Fruit fly (Drosophila melanogaster) whole organism, pupa: Measurements from ENCODE around the gene eIF3a.

ENCODE experiments used
- CG10348 ChIP-seq: fragments of 200-800 bp; sonication (Bioruptor generic); IDR thresholded peaks from 2 replicates; pipeline ENCODE4 v1.3.6; 2022; ENCODE audit warnings: missing biosample characterization, missing genetic modification characterization
- CG12605 ChIP-seq: fragments of 200-800 bp; sonication (Bioruptor generic); IDR thresholded peaks from 2 replicates; pipeline ENCODE4 v1.3.6; 2022; ENCODE audit warnings: missing biosample characterization, missing genetic modification characterization
- CG13204 ChIP-seq: fragments of 200-800 bp; sonication (Bioruptor generic); optimal IDR thresholded peaks from 2 replicates; lab custom pipeline; 2018; ENCODE audit warnings: missing biosample characterization, mild to moderate bottlenecking, missing genetic modification characterization, moderate library complexity
- CG14655 ChIP-seq: fragments of 200-800 bp; sonication (Bioruptor generic); optimal IDR thresholded peaks from 3 replicates; lab custom pipeline; 2017; ENCODE audit warnings: mild to moderate bottlenecking, missing biosample characterization, missing genetic modification reagents, missing genetic modification characterization
- CG15710 ChIP-seq: fragments of 200-800 bp; sonication (Bioruptor generic); optimal IDR thresholded peaks from 2 replicates; lab custom pipeline; 2018; ENCODE audit warnings: missing biosample characterization, mild to moderate bottlenecking, missing genetic modification characterization, moderate library complexity
- CG17806 ChIP-seq: fragments of 200-800 bp; sonication (Bioruptor generic); optimal IDR thresholded peaks from 2 replicates; lab custom pipeline; 2018; ENCODE audit warnings: missing biosample characterization, mild to moderate bottlenecking, missing genetic modification characterization, moderate library complexity
- CG32121 ChIP-seq: fragments of 200-800 bp; sonication (Bioruptor generic); IDR thresholded peaks from 2 replicates; pipeline ENCODE4 v1.3.6; 2022; ENCODE audit warnings: missing biosample characterization, missing genetic modification characterization
- CG34367 ChIP-seq: fragments of 200-800 bp; sonication (Bioruptor generic); optimal IDR thresholded peaks from 2 replicates; lab custom pipeline; 2018; ENCODE audit warnings: missing biosample characterization, mild to moderate bottlenecking, missing genetic modification characterization
- CG4496 ChIP-seq: fragments of 200-800 bp; sonication (Bioruptor generic); IDR thresholded peaks from 3 replicates; pipeline ENCODE4 v1.3.6; 2022; ENCODE audit warnings: missing biosample characterization, missing genetic modification characterization
- CG8159 ChIP-seq: fragments of 200-800 bp; sonication (Bioruptor generic); optimal IDR thresholded peaks from 3 replicates; lab custom pipeline; 2018; ENCODE audit warnings: missing biosample characterization, mild to moderate bottlenecking, missing genetic modification characterization, moderate library complexity
- CG8301 ChIP-seq: fragments of 200-800 bp; sonication (Bioruptor generic); optimal IDR thresholded peaks from 2 replicates; lab custom pipeline; 2018; ENCODE audit warnings: missing biosample characterization, mild to moderate bottlenecking, missing genetic modification characterization
- D1 ChIP-seq: fragments of 200-800 bp; sonication (Bioruptor generic); optimal IDR thresholded peaks from 2 replicates; lab custom pipeline; 2018; ENCODE audit warnings: missing biosample characterization, mild to moderate bottlenecking, missing genetic modification characterization, moderate library complexity
- EcR ChIP-seq: fragments of 200-800 bp; sonication (Bioruptor generic); optimal IDR thresholded peaks from 3 replicates; lab custom pipeline; 2019; ENCODE audit warnings: missing biosample characterization, missing genetic modification characterization, mild to moderate bottlenecking, moderate library complexity, missing genetic modification reagents
- Ets98B ChIP-seq: fragments of 200-800 bp; sonication (Bioruptor generic); IDR thresholded peaks from 2 replicates; pipeline ENCODE4 v1.3.6; 2022; ENCODE audit warnings: missing biosample characterization, missing genetic modification characterization
- Pif1A ChIP-seq: fragments of 200-800 bp; sonication (Bioruptor generic); optimal IDR thresholded peaks from 3 replicates; lab custom pipeline; 2016; ENCODE audit warnings: missing biosample characterization, missing genetic modification characterization
- Pif1B ChIP-seq: fragments of 200-800 bp; sonication (Bioruptor generic); optimal IDR thresholded peaks from 3 replicates; lab custom pipeline; 2016; ENCODE audit warnings: missing biosample characterization, missing genetic modification characterization
- Snoo ChIP-seq: fragments of 200-800 bp; sonication (Bioruptor generic); optimal IDR thresholded peaks from 3 replicates; lab custom pipeline; 2017; ENCODE audit warnings: missing biosample characterization, mild to moderate bottlenecking, missing genetic modification characterization, inconsistent platforms
- fd96Ca ChIP-seq: fragments of 200-800 bp; sonication (Bioruptor generic); IDR thresholded peaks from 3 replicates; pipeline ENCODE4 v1.3.6; 2022; ENCODE audit warnings: missing biosample characterization, missing genetic modification characterization
- gl ChIP-seq: fragments of 200-800 bp; sonication (Bioruptor generic); optimal IDR thresholded peaks from 2 replicates; lab custom pipeline; 2018; ENCODE audit warnings: missing biosample characterization, mild to moderate bottlenecking, missing genetic modification characterization
- rn ChIP-seq: fragments of 200-800 bp; sonication (Bioruptor generic); IDR thresholded peaks from 2 replicates; pipeline ENCODE4 v1.3.6; 2022; ENCODE audit warnings: missing biosample characterization, missing genetic modification characterization

The eIF3a gene

DNA sequence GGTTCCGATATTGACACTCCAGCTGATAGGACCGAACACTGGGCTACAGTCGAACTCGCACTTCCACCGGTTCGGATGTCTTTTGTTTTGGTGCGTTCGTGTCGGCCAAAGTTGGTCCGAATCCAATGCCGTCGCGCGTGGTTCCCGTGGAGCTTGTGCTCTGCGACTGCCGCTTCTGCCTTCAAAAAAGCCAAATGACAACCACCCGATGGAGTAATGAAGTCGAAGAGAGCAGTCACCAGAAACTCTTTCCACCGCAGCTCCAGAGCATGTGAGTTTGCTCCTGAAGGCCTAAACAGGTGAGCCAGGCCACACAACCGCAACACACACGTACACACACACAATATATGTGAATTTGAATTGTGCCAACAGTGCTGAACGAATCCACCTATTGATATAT, 39.6 kb downstream of the eIF3a start, which contains the start of gene CG34112:
TSS of gene CG34112 (minus strand) at position 143 of the 400 bp plus-strand sequence.
- 0 out of 2 replicates have a peak, but pooled peaks have one; percentile 16 for TF ChIP-seq CG12605
- TF ChIP-seq Snoo (tag; lab: Kevin White, UChicago), result no peak
- TF ChIP-seq CG8301 (tag; lab: Kevin White, UChicago), result no peak
- no peak for TF ChIP-seq EcR (GFP tag; lab: Kevin White, UChicago)
- TF ChIP-seq CG4496, result 0 out of 3 replicates have a peak, but pooled peaks have one; percentile 37
- TF ChIP-seq Ets98B (GFP tag; lab: Robert Waterston, UW), result 0 out of 2 replicates have a peak, but pooled peaks have one; percentile 23

DNA sequence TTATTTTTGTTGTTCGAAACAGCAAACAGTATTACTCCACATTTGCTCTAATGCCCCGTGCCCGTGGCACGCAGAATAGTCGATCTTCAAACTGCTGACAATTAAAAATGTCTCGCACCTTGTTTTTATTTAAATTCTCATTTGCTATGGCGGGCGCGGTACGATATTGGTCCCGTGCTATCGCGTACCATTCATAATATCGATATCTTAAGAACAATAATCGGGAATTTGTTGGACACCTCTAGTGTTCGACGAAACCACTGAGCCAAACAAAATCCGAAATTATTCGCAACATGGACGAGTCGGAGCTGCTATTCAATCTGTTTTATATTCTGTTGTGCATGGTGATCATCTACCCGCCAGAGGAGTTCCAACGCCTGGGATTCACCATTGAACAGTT, 43.6 kb downstream of the eIF3a start, which contains the start of gene CG14646:
TSS of gene CG14646 (plus strand) at position 234 of the 400 bp plus-strand sequence.
- TF ChIP-seq Snoo (tag; lab: Kevin White, UChicago), result no peak
- TF ChIP-seq CG4496, result peak; percentile 12; the same call in 1 of the 3 replicates
- TF ChIP-seq, all 21 proteins: peak for 1

- TF ChIP-seq CG10348 (GFP tag; lab: Robert Waterston, UW) (no peak), CG15710 (tag; lab: Kevin White, UChicago) (peak; percentile 16), Ets98B (GFP tag; lab: Robert Waterston, UW) (peak; percentile 15; the same call in 1 of the 2 replicates), EcR (GFP tag; lab: Kevin White, UChicago) (peak; percentile 8), CG32121 (GFP tag; lab: Robert Waterston, UW) (peak; percentile 29), CG34367 (peak; percentile 1), CG4496 (peak; percentile 29; the same call in 1 of the 3 replicates), Snoo (tag; lab: Kevin White, UChicago) (peak; percentile 24), CG8301 (tag; lab: Kevin White, UChicago) (no peak)
Observed at dm6 chr3R:4387490-4387889, 46.2 kb downstream of the eIF3a start, which contains the start of gene tub. Gene tub (plus strand): TSS chr3R:4387742.

DNA sequence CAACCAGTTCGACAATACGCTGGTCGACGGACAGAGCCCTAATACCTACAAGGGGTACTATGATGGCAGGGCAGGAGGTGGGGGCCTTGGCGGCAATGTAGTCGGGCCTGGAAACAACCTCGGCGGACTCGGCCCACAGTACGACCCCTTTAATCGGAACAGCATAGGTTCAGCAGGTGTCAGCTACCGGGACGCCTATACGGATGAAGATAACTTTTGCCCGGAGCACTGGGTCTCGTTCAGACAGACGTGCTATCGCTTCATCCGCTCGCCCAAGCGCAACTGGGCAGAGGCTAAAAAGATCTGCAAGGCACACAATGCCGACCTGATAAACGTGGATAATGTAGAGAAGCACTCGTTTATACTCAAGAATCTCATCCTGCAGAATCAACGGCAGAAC, 51.5 kb downstream of the eIF3a start:
- no peak for TF ChIP-seq CG17806
- no peak for TF ChIP-seq fd96Ca (GFP tag; lab: Robert Waterston, UW)
- TF ChIP-seq CG8159, result no peak
- no peak for TF ChIP-seq CG12605
- no peak for TF ChIP-seq CG15710 (tag; lab: Kevin White, UChicago)
- no peak for TF ChIP-seq D1 (tag; lab: Kevin White, UChicago)
- no peak for TF ChIP-seq CG32121 (GFP tag; lab: Robert Waterston, UW)
- TF ChIP-seq CG4496, result no peak
- no peak for TF ChIP-seq CG14655 (GFP tag; lab: Kevin White, UChicago)
- TF ChIP-seq Snoo (tag; lab: Kevin White, UChicago), result no peak
- TF ChIP-seq CG8301 (tag; lab: Kevin White, UChicago), result no peak
- TF ChIP-seq CG13204 (GFP tag; lab: Kevin White, UChicago), result no peak
- no peak for TF ChIP-seq Pif1B
- TF ChIP-seq CG34367, result no peak
- TF ChIP-seq CG10348 (GFP tag; lab: Robert Waterston, UW), result no peak
- TF ChIP-seq gl (tag; lab: Kevin White, UChicago), result no peak
- no peak for TF ChIP-seq Pif1A
- TF ChIP-seq EcR (GFP tag; lab: Kevin White, UChicago), result no peak

DNA sequence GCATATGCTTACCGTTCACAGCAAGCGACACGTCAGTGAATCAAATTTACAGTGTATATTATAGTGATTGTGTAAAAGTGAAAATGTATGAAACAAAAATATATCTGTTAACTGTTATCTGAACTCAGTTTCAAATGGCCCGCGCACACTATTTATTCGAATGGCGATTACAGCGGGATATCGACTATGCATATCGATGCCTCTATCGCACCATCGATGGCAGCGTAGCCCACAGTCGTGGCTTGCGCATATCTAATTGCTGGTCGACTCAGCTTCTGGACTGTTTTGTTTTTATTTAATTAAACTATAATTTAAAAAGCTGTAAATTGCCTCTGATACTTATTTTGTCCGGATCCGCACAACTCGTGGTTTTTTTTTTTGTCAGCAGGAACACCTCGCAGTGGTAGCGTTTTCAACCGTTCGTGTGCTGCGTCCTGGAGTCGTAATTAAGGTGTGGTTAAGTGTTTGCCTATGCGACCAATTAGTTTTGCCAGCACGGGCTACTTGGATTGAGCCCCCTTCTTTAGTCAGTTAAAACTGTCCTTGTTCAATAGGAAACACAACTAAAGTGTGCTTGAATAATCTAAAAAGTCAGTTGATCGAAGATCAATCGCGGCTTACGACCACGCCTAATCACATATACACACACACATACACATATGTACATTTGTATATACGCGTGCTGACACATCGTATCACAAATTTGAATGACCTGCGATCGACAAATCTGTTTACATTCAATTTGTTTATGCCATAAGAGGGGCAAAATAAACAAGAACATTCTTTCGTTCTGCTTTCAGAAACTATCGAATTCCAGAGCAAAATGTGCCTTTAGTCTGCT, 52.4 kb downstream of the eIF3a start, which contains the start of gene Cont:
TSS of gene Cont (plus strand) at position 228 of the 841 bp plus-strand sequence.
- no peak for TF ChIP-seq CG15710 (tag; lab: Kevin White, UChicago)
- TF ChIP-seq gl (tag; lab: Kevin White, UChicago), result no peak
- TF ChIP-seq CG32121 (GFP tag; lab: Robert Waterston, UW), result no peak
- TF ChIP-seq CG17806, result no peak
- no peak for TF ChIP-seq CG34367
- no peak for TF ChIP-seq Pif1A
- no peak for TF ChIP-seq Ets98B (GFP tag; lab: Robert Waterston, UW)
- TF ChIP-seq CG14655 (GFP tag; lab: Kevin White, UChicago), result no peak
- no peak for TF ChIP-seq CG10348 (GFP tag; lab: Robert Waterston, UW)
- TF ChIP-seq CG8159, result no peak
- TF ChIP-seq CG12605, result no peak
- TF ChIP-seq Snoo (tag; lab: Kevin White, UChicago), result no peak
- no peak for TF ChIP-seq CG13204 (GFP tag; lab: Kevin White, UChicago)
- TF ChIP-seq rn (GFP tag; lab: Robert Waterston, UW), result no peak
- TF ChIP-seq CG8301 (tag; lab: Kevin White, UChicago), result no peak
- TF ChIP-seq Pif1B, result no peak
- TF ChIP-seq D1 (tag; lab: Kevin White, UChicago), result no peak
- TF ChIP-seq, all 21 proteins: peak for 0
